Fruit fly (Drosophila melanogaster) whole organism, adult: Measurements from ENCODE around the gene CG31183.

Source experiments
- Hr96 ChIP-seq: fragments of 200-800 bp; sonication (Bioruptor generic); optimal IDR thresholded peaks from 2 replicates; lab custom pipeline; 2016; ENCODE audit warnings: missing biosample characterization, missing genetic modification characterization
- toe ChIP-seq: fragments of 200-800 bp; sonication (Bioruptor generic); optimal IDR thresholded peaks from 2 replicates; lab custom pipeline; 2016; ENCODE audit warnings: missing biosample characterization, missing genetic modification characterization

The CG31183 gene

dm6 chr3R:15807877-15808381 is 67.8 kb downstream of the CG31183 start:
- no peak for TF ChIP-seq toe (GFP tag; lab: Kevin White, UChicago)
- no peak for TF ChIP-seq Hr96 (GFP tag; lab: Kevin White, UChicago)
